Fruit fly (Drosophila melanogaster) whole organism, embryonic: Measurements from ENCODE around the gene nAChRalpha5.

ENCODE experiments used
- BtbVII ChIP-seq: fragments of 200-800 bp; sonication (Bioruptor generic); optimal IDR thresholded peaks from 3 replicates; lab custom pipeline; 2017; ENCODE audit warnings: missing biosample characterization, mild to moderate bottlenecking, missing genetic modification characterization
- Bteb2 ChIP-seq: fragments of 200-800 bp; sonication (Bioruptor generic); optimal IDR thresholded peaks from 2 replicates; lab custom pipeline; 2016; ENCODE audit warnings: missing biosample characterization, missing genetic modification characterization
- C15 ChIP-seq: fragments of 200-800 bp; sonication (Bioruptor generic); IDR thresholded peaks from 3 replicates; pipeline ENCODE4 v1.3.6; 2022; ENCODE audit warnings: missing biosample characterization, missing genetic modification characterization
- CG10366 ChIP-seq: fragments of 200-800 bp; sonication (Bioruptor generic); IDR thresholded peaks from 2 replicates; pipeline ENCODE4 v1.3.6; 2022; ENCODE audit warnings: missing biosample characterization, missing genetic modification characterization
- CG10462 ChIP-seq: fragments of 200-800 bp; sonication (Bioruptor generic); optimal IDR thresholded peaks from 2 replicates; lab custom pipeline; 2016; ENCODE audit warnings: missing biosample characterization, missing genetic modification characterization
- CG10959 ChIP-seq: fragments of 200-800 bp; sonication (Bioruptor generic); IDR thresholded peaks from 2 replicates; pipeline ENCODE4 v1.3.6; 2022; ENCODE audit warnings: missing biosample characterization, missing genetic modification characterization
- CG11085 ChIP-seq: fragments of 200-800 bp; sonication (Bioruptor generic); IDR thresholded peaks from 2 replicates; pipeline ENCODE4 v1.3.6; 2022; ENCODE audit warnings: missing biosample characterization, missing genetic modification characterization
- CG12155 ChIP-seq: fragments of 200-800 bp; sonication (Bioruptor generic); optimal IDR thresholded peaks from 3 replicates; lab custom pipeline; 2016; ENCODE audit warnings: missing biosample characterization, missing genetic modification characterization
- CG12219 ChIP-seq: fragments of 200-800 bp; sonication (Bioruptor generic); optimal IDR thresholded peaks from 3 replicates; lab custom pipeline; 2018; ENCODE audit warnings: missing biosample characterization, mild to moderate bottlenecking, missing genetic modification characterization
- CG12299 ChIP-seq: fragments of 200-800 bp; sonication (Bioruptor generic); optimal IDR thresholded peaks from 2 replicates; lab custom pipeline; 2018; ENCODE audit warnings: missing biosample characterization, mild to moderate bottlenecking, missing genetic modification characterization
- CG13624 ChIP-seq: fragments of 200-800 bp; sonication (Bioruptor generic); optimal IDR thresholded peaks from 2 replicates; lab custom pipeline; 2016; ENCODE audit warnings: missing biosample characterization, missing genetic modification characterization
- CG1529 ChIP-seq: fragments of 200-800 bp; sonication (Bioruptor generic); optimal IDR thresholded peaks from 3 replicates; lab custom pipeline; 2018; ENCODE audit warnings: missing biosample characterization, missing genetic modification characterization
- CG1602 ChIP-seq: fragments of 200-800 bp; sonication (Bioruptor generic); optimal IDR thresholded peaks from 3 replicates; lab custom pipeline; 2016; ENCODE audit warnings: missing biosample characterization, missing genetic modification characterization
- CG17328 ChIP-seq: fragments of 200-800 bp; sonication (Bioruptor generic); IDR thresholded peaks from 2 replicates; pipeline ENCODE4 v1.3.6; 2022; ENCODE audit warnings: missing biosample characterization, missing genetic modification characterization
- CG17829 ChIP-seq: fragments of 200-800 bp; optimal IDR thresholded peaks from 2 replicates; lab custom pipeline; 2019; ENCODE audit warnings: missing biosample characterization, mild to moderate bottlenecking, missing genetic modification characterization, moderate library complexity
- CG18476 ChIP-seq: fragments of 200-800 bp; sonication (Bioruptor generic); optimal IDR thresholded peaks from 2 replicates; lab custom pipeline; 2016; ENCODE audit warnings: missing biosample characterization, mild to moderate bottlenecking, missing genetic modification characterization
- CG18764 ChIP-seq: fragments of 200-800 bp; sonication (Bioruptor generic); optimal IDR thresholded peaks from 3 replicates; lab custom pipeline; 2016; ENCODE audit warnings: missing biosample characterization, missing genetic modification characterization
- CG3726 ChIP-seq: fragments of 200-800 bp; sonication (Bioruptor generic); IDR thresholded peaks from 3 replicates; pipeline ENCODE4, ENCODE4 v1.3.6; 2022; ENCODE audit warnings: missing biosample characterization, missing genetic modification characterization
- CG3995 ChIP-seq: fragments of 200-800 bp; sonication (Bioruptor generic); optimal IDR thresholded peaks from 3 replicates; lab custom pipeline; 2016; ENCODE audit warnings: missing biosample characterization, missing genetic modification characterization
- CG7786 ChIP-seq: fragments of 200-800 bp; sonication (Bioruptor generic); optimal IDR thresholded peaks from 2 replicates; lab custom pipeline; 2016; ENCODE audit warnings: missing biosample characterization, missing genetic modification characterization
- CG8281 ChIP-seq: fragments of 200-800 bp; sonication (Bioruptor generic); optimal IDR thresholded peaks from 2 replicates; lab custom pipeline; 2018; ENCODE audit warnings: missing biosample characterization, mild to moderate bottlenecking, missing genetic modification characterization, moderate library complexity
- Dfd ChIP-seq, 2 experiments: fragments of >200 bp; optimal IDR thresholded peaks; 2 replicates each; lab custom pipeline; 2017; ENCODE audit warnings: missing biosample characterization in 2 of 2, missing genetic modification characterization in 2 of 2
- Drgx ChIP-seq: fragments of 200-800 bp; sonication (Bioruptor generic); IDR thresholded peaks from 2 replicates; pipeline ENCODE4 v1.3.6; 2022; ENCODE audit warnings: missing biosample characterization, missing genetic modification characterization
- Hmr ChIP-seq: fragments of 200-800 bp; sonication (Bioruptor generic); optimal IDR thresholded peaks from 3 replicates; lab custom pipeline; 2017; ENCODE audit warnings: mild to moderate bottlenecking, missing biosample characterization, missing genetic modification reagents, missing genetic modification characterization
- Myb ChIP-seq: fragments of 200-800 bp; sonication (Bioruptor generic); optimal IDR thresholded peaks from 2 replicates; lab custom pipeline; 2016; ENCODE audit warnings: missing biosample characterization, missing genetic modification characterization
- Spps ChIP-seq: fragments of 200-800 bp; sonication (Bioruptor generic); optimal IDR thresholded peaks from 2 replicates; lab custom pipeline; 2018; ENCODE audit warnings: missing biosample characterization, mild to moderate bottlenecking, missing genetic modification characterization
- Tbp ChIP-seq: fragments of >200 bp; optimal IDR thresholded peaks from 2 replicates; lab custom pipeline; 2018; ENCODE audit warnings: missing biosample characterization, missing genetic modification characterization
- Trl ChIP-seq, 3 experiments: fragments of >200 bp in 2 of 3; fragments of 200-800 bp in 1 of 3; sonication (Bioruptor generic) in 1 of 3; optimal IDR thresholded peaks; 2 replicates in 1 of 3; 3 replicates in 2 of 3; lab custom pipeline; 2016 to 2017; ENCODE audit warnings: missing biosample characterization in 1 of 3, missing genetic modification characterization in 1 of 3
- Usf ChIP-seq: fragments of 200-800 bp; sonication (Bioruptor generic); optimal IDR thresholded peaks from 2 replicates; lab custom pipeline; 2017; ENCODE audit warnings: missing genotype, missing biosample characterization, missing genetic modification characterization
- Xbp1 ChIP-seq: fragments of 200-800 bp; sonication (Bioruptor generic); optimal IDR thresholded peaks from 3 replicates; lab custom pipeline; 2016; ENCODE audit warnings: missing biosample characterization, mild to moderate bottlenecking, missing genetic modification characterization
- ac ChIP-seq: fragments of 200-800 bp; sonication (Bioruptor generic); optimal IDR thresholded peaks from 3 replicates; lab custom pipeline; 2017; ENCODE audit warnings: missing biosample characterization, mild to moderate bottlenecking, missing genetic modification characterization
- ci ChIP-seq: fragments of 200-800 bp; sonication (Bioruptor generic); IDR thresholded peaks from 3 replicates; pipeline ENCODE4 v1.3.6; 2022; ENCODE audit warnings: missing biosample characterization, missing genetic modification characterization
- crc ChIP-seq: fragments of 200-800 bp; sonication (Bioruptor generic); optimal IDR thresholded peaks from 2 replicates; lab custom pipeline; 2016; ENCODE audit warnings: missing biosample characterization, missing genetic modification characterization
- crol ChIP-seq: fragments of 200-800 bp; sonication (Bioruptor generic); IDR thresholded peaks from 2 replicates; pipeline ENCODE4 v1.3.6; 2022; ENCODE audit warnings: missing biosample characterization, missing genetic modification characterization
- dati ChIP-seq: fragments of 200-800 bp; sonication (Bioruptor generic); IDR thresholded peaks from 2 replicates; pipeline ENCODE4 v1.3.6; 2022; ENCODE audit warnings: missing biosample characterization, missing genetic modification characterization
- dpn ChIP-seq, 2 experiments: fragments of 200-800 bp; sonication (Bioruptor generic); optimal IDR thresholded peaks; 3 replicates each; lab custom pipeline; 2016; ENCODE audit warnings: missing biosample characterization in 2 of 2, missing genetic modification characterization in 2 of 2
- ems ChIP-seq: fragments of 200-800 bp; sonication (Bioruptor generic); optimal IDR thresholded peaks from 3 replicates; lab custom pipeline; 2016; ENCODE audit warnings: missing biosample characterization, missing genetic modification characterization
- eyg ChIP-seq: fragments of 200-800 bp; sonication (Bioruptor generic); optimal IDR thresholded peaks from 3 replicates; lab custom pipeline; 2016; ENCODE audit warnings: missing biosample characterization, missing genetic modification characterization
- h ChIP-seq: fragments of >200 bp; optimal IDR thresholded peaks from 2 replicates; lab custom pipeline; 2017
- lab ChIP-seq: fragments of 200-800 bp; sonication (Bioruptor generic); optimal IDR thresholded peaks from 3 replicates; lab custom pipeline; 2017; ENCODE audit warnings: missing biosample characterization, missing genetic modification characterization, mild to moderate bottlenecking, moderate library complexity, missing genetic modification reagents
- lbe ChIP-seq: fragments of 200-800 bp; sonication (Bioruptor generic); optimal IDR thresholded peaks from 2 replicates; lab custom pipeline; 2016; ENCODE audit warnings: missing biosample characterization, mild to moderate bottlenecking, missing genetic modification characterization
- lov ChIP-seq, 2 experiments: fragments of 200-800 bp in 1 of 2; fragments of >200 bp in 1 of 2; sonication (Bioruptor generic) in 1 of 2; IDR thresholded peaks in 1 of 2; optimal IDR thresholded peaks in 1 of 2; 2 replicates in 1 of 2; 3 replicates in 1 of 2; pipeline versions ENCODE4 v1.3.6 to Lab custom; 2017 to 2022; ENCODE audit warnings: missing biosample characterization in 1 of 2, missing genetic modification characterization in 1 of 2
- nerfin-1 ChIP-seq: fragments of 200-800 bp; sonication (Bioruptor generic); optimal IDR thresholded peaks from 3 replicates; lab custom pipeline; 2019; ENCODE audit warnings: missing biosample characterization, mild to moderate bottlenecking, missing genetic modification characterization, moderate library complexity
- otp ChIP-seq: fragments of 200-800 bp; sonication (Bioruptor generic); IDR thresholded peaks from 3 replicates; pipeline ENCODE4, ENCODE4 v1.3.6; 2022; ENCODE audit warnings: missing biosample characterization, missing genetic modification characterization
- scrt ChIP-seq: fragments of 200-800 bp; sonication (Bioruptor generic); optimal IDR thresholded peaks from 2 replicates; lab custom pipeline; 2018; ENCODE audit warnings: missing biosample characterization, mild to moderate bottlenecking, missing genetic modification characterization, moderate library complexity
- sens-2 ChIP-seq: fragments of 200-800 bp; sonication (Bioruptor generic); IDR thresholded peaks from 2 replicates; pipeline ENCODE4 v1.3.6; 2022; ENCODE audit warnings: missing biosample characterization, missing genetic modification characterization
- slbo ChIP-seq: fragments of 200-800 bp; sonication (Bioruptor generic); IDR thresholded peaks from 2 replicates; pipeline ENCODE4 v1.3.6; 2022; ENCODE audit warnings: missing biosample characterization, missing genetic modification characterization
- tin ChIP-seq: fragments of 200-800 bp; sonication (Bioruptor generic); optimal IDR thresholded peaks from 3 replicates; lab custom pipeline; 2016; ENCODE audit warnings: missing biosample characterization, missing genetic modification characterization
- tio ChIP-seq: fragments of 200-800 bp; sonication (Bioruptor generic); optimal IDR thresholded peaks from 2 replicates; lab custom pipeline; 2017; ENCODE audit warnings: missing biosample characterization, missing genetic modification characterization, inconsistent platforms
- unpg ChIP-seq: fragments of 200-800 bp; sonication (Bioruptor generic); optimal IDR thresholded peaks from 3 replicates; lab custom pipeline; 2018; ENCODE audit warnings: missing biosample characterization, mild to moderate bottlenecking, missing genetic modification characterization, moderate library complexity
- zen ChIP-seq: fragments of 200-800 bp; sonication (Bioruptor generic); optimal IDR thresholded peaks from 3 replicates; lab custom pipeline; 2018; ENCODE audit warnings: missing biosample characterization, mild to moderate bottlenecking, missing genetic modification characterization, moderate library complexity

The nAChRalpha5 gene

DNA sequence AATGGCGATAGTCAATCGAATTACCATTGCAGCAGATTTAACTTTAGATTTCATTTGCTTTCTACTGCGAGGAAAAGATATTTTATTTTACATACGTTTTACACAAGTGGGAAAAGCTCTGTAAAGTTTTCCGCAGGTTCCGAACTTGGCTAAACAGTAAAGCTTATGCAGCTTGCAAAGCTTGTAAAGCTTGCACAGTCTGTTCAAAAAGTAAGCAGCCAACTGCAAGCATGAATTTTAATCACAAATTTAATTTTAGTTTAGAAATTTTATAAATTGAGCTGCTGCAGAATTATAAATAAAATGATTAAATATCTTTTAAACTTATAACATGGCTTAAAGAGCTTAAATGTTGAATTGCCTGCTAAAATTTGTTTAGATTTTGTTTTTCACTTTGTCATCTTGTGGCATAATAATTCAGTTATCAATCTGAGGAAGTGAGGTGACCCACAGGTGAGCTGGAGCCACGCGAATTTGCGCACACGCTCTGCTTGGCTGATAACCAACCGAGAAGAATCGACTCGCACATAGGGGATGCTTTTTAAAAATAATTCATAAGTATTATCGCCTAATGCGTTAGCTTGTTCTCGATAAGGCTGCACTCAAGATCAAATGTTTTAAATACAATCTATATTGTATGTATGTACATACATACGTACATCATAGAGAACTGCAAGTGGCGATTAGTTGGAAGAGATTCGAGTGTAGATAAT lies 28.2 kb upstream of the nAChRalpha5 start (continued):
- TF ChIP-seq CG18764 (GFP tag; lab: Kevin White, UChicago) (no peak), lab (GFP tag; lab: Kevin White, UChicago) (peak; percentile 69), CG11085 (GFP tag; lab: Robert Waterston, UW) (no peak), unpg (no peak), eyg (GFP tag; lab: Kevin White, UChicago) (no peak), zen (no peak), lbe (GFP tag; lab: Kevin White, UChicago) (no peak), CG1529 (GFP tag; lab: Kevin White, UChicago) (no peak), sens-2 (no peak), CG10959 (GFP tag; lab: Robert Waterston, UW) (no peak), otp (GFP tag; lab: Robert Waterston, UW) (no peak; the same call in 2 of the 3 replicates), Bteb2 (GFP tag; lab: Kevin White, UChicago) (no peak), ac (GFP tag; lab: Kevin White, UChicago) (no peak), CG13624 (GFP tag; lab: Kevin White, UChicago) (peak; percentile 17), ems (no peak), Myb (GFP tag; lab: Kevin White, UChicago) (no peak), Trl (optimal IDR thresholded peaks at IDR 0.05; lab: Kevin White, UChicago) (no peak), Trl (GFP tag; optimal IDR thresholded peaks at IDR 0.05; lab: Kevin White, UChicago) (no peak), tio (GFP tag; lab: Kevin White, UChicago) (no peak), CG12155 (GFP tag; lab: Kevin White, UChicago) (peak; percentile 36), CG3726 (GFP tag; lab: Robert Waterston, UW) (no peak), Hmr (peak; percentile 39), CG18476 (GFP tag; lab: Kevin White, UChicago) (no peak), crc (no peak), CG12299 (tag; lab: Kevin White, UChicago) (peak; percentile 26), CG17328 (GFP tag; lab: Robert Waterston, UW) (no peak), h (lab: Kevin White, UChicago) (no peak), CG7786 (GFP tag; lab: Kevin White, UChicago) (no peak), scrt (GFP tag; lab: Kevin White, UChicago) (peak; percentile 27), BtbVII (GFP tag; lab: Kevin White, UChicago) (no peak), Xbp1 (GFP tag; lab: Kevin White, UChicago) (peak; percentile 36), CG1602 (GFP tag; lab: Kevin White, UChicago) (no peak), dati (no peak), crol (GFP tag; lab: Robert Waterston, UW) (no peak), Usf (GFP tag; lab: Kevin White, UChicago) (no peak), CG10462 (GFP tag; lab: Kevin White, UChicago) (no peak), tin (GFP tag; lab: Kevin White, UChicago) (peak; percentile 3), Tbp (GFP tag; lab: Kevin White, UChicago) (no peak), nerfin-1 (tag; lab: Kevin White, UChicago) (no peak), ci (peak; percentile 65; the same call in 2 of the 3 replicates), C15 (GFP tag; lab: Robert Waterston, UW) (no peak), CG10366 (GFP tag; lab: Robert Waterston, UW) (peak; percentile 48), CG17829 (tag; lab: Kevin White, UChicago) (no peak), lov (optimal IDR thresholded peaks at IDR 0.05; lab: Kevin White, UChicago) (no peak), lov (GFP tag; IDR thresholded peaks at IDR 0.05; lab: Robert Waterston, UW) (no peak), CG12219 (GFP tag; lab: Kevin White, UChicago) (no peak), slbo (GFP tag; lab: Robert Waterston, UW) (peak; percentile 85), CG3995 (GFP tag; lab: Kevin White, UChicago) (no peak), Spps (tag; lab: Kevin White, UChicago) (no peak), CG8281 (tag; lab: Kevin White, UChicago) (no peak), dpn (GFP tag; optimal IDR thresholded peaks at IDR 0.05; lab: Kevin White, UChicago) (peak; percentile 5 to 15), Drgx (GFP tag; lab: Robert Waterston, UW) (no peak; the same call in 1 of the 2 replicates), Dfd (GFP tag; optimal IDR thresholded peaks at IDR 0.05; lab: Kevin White, UChicago) (no peak)
